Worm (Caenorhabditis elegans) whole organism, late embryonic: ENCODE data around the gene mog-5.

Experiments used
- F13H6.1 ChIP-seq: sonication (generic microtip); optimal IDR thresholded peaks from 2 replicates; lab custom pipeline; 2016; ENCODE audit warnings: missing genetic modification characterization, missing compliant biosample characterization
- K02D7.2 ChIP-seq: sonication (generic microtip); optimal IDR thresholded peaks from 2 replicates; lab custom pipeline; 2017; ENCODE audit warnings: mild to moderate bottlenecking, missing genetic modification characterization, missing compliant biosample characterization
- K09A11.1 ChIP-seq: sonication (generic microtip); optimal IDR thresholded peaks from 2 replicates; lab custom pipeline; 2017; ENCODE audit warnings: antibody characterized with exemption, mild to moderate bottlenecking, missing genetic modification characterization, missing compliant biosample characterization; ENCODE audit not compliant: insufficient read depth
- T23F11.4 ChIP-seq: fragments of 200-800 bp; sonication (Bioruptor generic); optimal IDR thresholded peaks from 2 replicates; lab custom pipeline; 2018; ENCODE audit warnings: mild to moderate bottlenecking, missing genetic modification characterization, missing compliant biosample characterization
- Y22D7AL.16 ChIP-seq: sonication (generic microtip); optimal IDR thresholded peaks from 2 replicates; lab custom pipeline; 2016; ENCODE audit warnings: missing genetic modification characterization, missing compliant biosample characterization
- ama-1 ChIP-seq: fragments of 150-350 bp; optimal IDR thresholded peaks from 2 replicates; lab custom pipeline; 2014
- ceh-19 ChIP-seq: fragments of 200-800 bp; sonication (Bioruptor generic); optimal IDR thresholded peaks from 2 replicates; lab custom pipeline; 2018; ENCODE audit warnings: mild to moderate bottlenecking, missing genetic modification characterization, missing compliant biosample characterization
- ceh-2 ChIP-seq: sonication (generic microtip); optimal IDR thresholded peaks from 2 replicates; lab custom pipeline; 2016; ENCODE audit warnings: missing genotype, missing genetic modification characterization, missing compliant biosample characterization
- ceh-22 ChIP-seq: sonication (generic microtip); optimal IDR thresholded peaks from 2 replicates; lab custom pipeline; 2017; ENCODE audit warnings: missing biosample characterization, missing genetic modification characterization
- ceh-24 ChIP-seq: sonication (generic microtip); optimal IDR thresholded peaks from 2 replicates; lab custom pipeline; 2016; ENCODE audit warnings: mild to moderate bottlenecking, missing genetic modification characterization, missing compliant biosample characterization
- ceh-30 ChIP-seq: fragments of 150-350 bp; optimal IDR thresholded peaks from 2 replicates; lab custom pipeline; 2014; ENCODE audit warnings: missing biosample characterization, missing genetic modification characterization
- ceh-34 ChIP-seq: sonication (generic microtip); optimal IDR thresholded peaks from 2 replicates; lab custom pipeline; 2016; ENCODE audit warnings: mild to moderate bottlenecking, missing genetic modification characterization, missing compliant biosample characterization
- ceh-45 ChIP-seq: fragments of 200-800 bp; sonication (Bioruptor generic); IDR thresholded peaks from 2 replicates; pipeline ENCODE4 v1.3.6; 2022; ENCODE audit warnings: missing genetic modification reagents, missing genetic modification characterization, missing compliant biosample characterization
- ceh-48 ChIP-seq: sonication (generic microtip); optimal IDR thresholded peaks from 2 replicates; lab custom pipeline; 2016; ENCODE audit warnings: missing genetic modification characterization, inconsistent platforms, missing compliant biosample characterization
- ceh-6 ChIP-seq: fragments of 200-800 bp; sonication (Bioruptor generic); optimal IDR thresholded peaks from 2 replicates; lab custom pipeline; 2018; ENCODE audit warnings: mild to moderate bottlenecking, missing genetic modification characterization, missing compliant biosample characterization
- ceh-9 ChIP-seq: sonication (generic microtip); optimal IDR thresholded peaks from 2 replicates; lab custom pipeline; 2016; ENCODE audit warnings: mild to moderate bottlenecking, missing genetic modification characterization, inconsistent platforms, missing compliant biosample characterization
- dve-1 ChIP-seq: sonication (generic microtip); optimal IDR thresholded peaks from 2 replicates; lab custom pipeline; 2017; ENCODE audit warnings: antibody characterized with exemption, mild to moderate bottlenecking, missing genetic modification characterization, missing compliant biosample characterization
- elt-4 ChIP-seq: sonication (generic microtip); optimal IDR thresholded peaks from 2 replicates; lab custom pipeline; 2016; ENCODE audit warnings: missing genetic modification characterization, missing compliant biosample characterization
- ets-4 ChIP-seq: sonication (generic microtip); optimal IDR thresholded peaks from 2 replicates; lab custom pipeline; 2016; ENCODE audit warnings: missing genetic modification characterization, missing compliant biosample characterization
- eyg-1 ChIP-seq: sonication (generic microtip); optimal IDR thresholded peaks from 2 replicates; lab custom pipeline; 2016; ENCODE audit warnings: missing genotype, missing genetic modification characterization, missing compliant biosample characterization
- fax-1 ChIP-seq: sonication (generic microtip); optimal IDR thresholded peaks from 2 replicates; lab custom pipeline; 2016; ENCODE audit warnings: missing genotype, missing genetic modification characterization, missing compliant biosample characterization
- gmeb-2 ChIP-seq: sonication (generic microtip); optimal IDR thresholded peaks from 2 replicates; lab custom pipeline; 2016; ENCODE audit warnings: missing genetic modification characterization, inconsistent platforms, missing compliant biosample characterization
- hlh-13 ChIP-seq: fragments of 200-800 bp; sonication (Bioruptor generic); optimal IDR thresholded peaks from 2 replicates; lab custom pipeline; 2018; ENCODE audit warnings: mild to moderate bottlenecking, missing genetic modification characterization, missing compliant biosample characterization
- hlh-30 ChIP-seq: sonication (generic microtip); optimal IDR thresholded peaks from 2 replicates; lab custom pipeline; 2017; ENCODE audit warnings: antibody characterized with exemption, missing genetic modification characterization, missing compliant biosample characterization; ENCODE audit not compliant: insufficient read depth
- nfya-1 ChIP-seq: sonication (generic microtip); optimal IDR thresholded peaks from 2 replicates; lab custom pipeline; 2017; ENCODE audit warnings: missing genetic modification characterization, mild to moderate bottlenecking, missing compliant biosample characterization, antibody characterized with exemption, moderate library complexity
- nhr-11 ChIP-seq: fragments of 150-350 bp; optimal IDR thresholded peaks from 2 replicates; lab custom pipeline; 2014; ENCODE audit warnings: missing biosample characterization, missing genetic modification characterization
- nhr-232 ChIP-seq: sonication (generic microtip); optimal IDR thresholded peaks from 2 replicates; lab custom pipeline; 2016; ENCODE audit warnings: missing genetic modification characterization, missing compliant biosample characterization
- npax-4 ChIP-seq: sonication (generic microtip); optimal IDR thresholded peaks from 2 replicates; lab custom pipeline; 2016; ENCODE audit warnings: missing genetic modification characterization, missing compliant biosample characterization
- odd-2 ChIP-seq: sonication (generic microtip); optimal IDR thresholded peaks from 2 replicates; lab custom pipeline; 2017; ENCODE audit warnings: antibody characterized with exemption, mild to moderate bottlenecking, missing genetic modification characterization, missing compliant biosample characterization
- pha-4 ChIP-seq: fragments of 150-350 bp; optimal IDR thresholded peaks from 2 replicates; lab custom pipeline; 2018; ENCODE audit warnings: missing biosample characterization, missing genetic modification reagents, missing genetic modification characterization
- pqm-1 ChIP-seq: sonication (generic microtip); optimal IDR thresholded peaks from 2 replicates; lab custom pipeline; 2016; ENCODE audit warnings: missing genetic modification characterization, missing compliant biosample characterization
- pros-1 ChIP-seq: fragments of 150-350 bp; optimal IDR thresholded peaks from 2 replicates; lab custom pipeline; 2014; ENCODE audit warnings: missing biosample characterization, missing genetic modification reagents, missing genetic modification characterization
- sox-2 ChIP-seq: fragments of 200-800 bp; sonication (Bioruptor generic); IDR thresholded peaks from 2 replicates; pipeline ENCODE4 v1.3.6; 2022; ENCODE audit warnings: missing genetic modification reagents, missing genetic modification characterization, missing compliant biosample characterization
- sox-4 ChIP-seq: sonication (generic microtip); optimal IDR thresholded peaks from 2 replicates; lab custom pipeline; 2017; ENCODE audit warnings: mild to moderate bottlenecking, missing genetic modification characterization, inconsistent platforms, missing compliant biosample characterization
- syd-9 ChIP-seq: sonication (generic microtip); optimal IDR thresholded peaks from 2 replicates; lab custom pipeline; 2016; ENCODE audit warnings: mild to moderate bottlenecking, missing genetic modification characterization, moderate library complexity, missing compliant biosample characterization
- tbx-2 ChIP-seq: sonication (generic microtip); optimal IDR thresholded peaks from 2 replicates; lab custom pipeline; 2016; ENCODE audit warnings: missing genetic modification characterization, missing compliant biosample characterization
- tbx-7 ChIP-seq: sonication (generic microtip); optimal IDR thresholded peaks from 2 replicates; lab custom pipeline; 2016; ENCODE audit warnings: missing genotype, missing genetic modification characterization, missing compliant biosample characterization
- ttx-3 ChIP-seq: sonication (generic microtip); optimal IDR thresholded peaks from 2 replicates; lab custom pipeline; 2016; ENCODE audit warnings: missing genetic modification reagents, missing genetic modification characterization, missing compliant biosample characterization
- unc-42 ChIP-seq: sonication (generic microtip); optimal IDR thresholded peaks from 2 replicates; lab custom pipeline; 2016; ENCODE audit warnings: missing genotype, missing genetic modification characterization, missing compliant biosample characterization
- unc-55 ChIP-seq: sonication (generic microtip); optimal IDR thresholded peaks from 2 replicates; lab custom pipeline; 2017; ENCODE audit warnings: missing biosample characterization, missing genetic modification reagents, missing genetic modification characterization
- unc-86 ChIP-seq: sonication (generic microtip); optimal IDR thresholded peaks from 2 replicates; lab custom pipeline; 2016; ENCODE audit warnings: missing genetic modification characterization, missing compliant biosample characterization

The mog-5 gene

ce11 chrII:5418929-5419328, 19.6 kb downstream of the mog-5 start, which contains the start of gene EEED8.15:
TSS of gene EEED8.15 (plus strand) at chrII:5419229.
- TF ChIP-seq syd-9 (tag; lab: Kevin White, UChicago) (no peak), ttx-3 (tag; lab: Kevin White, UChicago) (no peak), ceh-6 (GFP tag; lab: Kevin White, UChicago) (no peak), ama-1 (lab: Kevin White, UChicago) (no peak), K02D7.2 (tag; lab: Kevin White, UChicago) (no peak), elt-4 (tag; lab: Kevin White, UChicago) (no peak), dve-1 (no peak), sox-4 (tag; lab: Kevin White, UChicago) (no peak), ceh-2 (tag; lab: Kevin White, UChicago) (no peak), odd-2 (tag; lab: Kevin White, UChicago) (no peak), ceh-19 (no peak), unc-42 (no peak), hlh-13 (GFP tag; lab: Kevin White, UChicago) (no peak), ceh-48 (tag; lab: Kevin White, UChicago) (no peak), pqm-1 (no peak), pha-4 (tag; lab: Kevin White, UChicago) (no peak), nfya-1 (tag; lab: Kevin White, UChicago) (no peak), tbx-7 (tag; lab: Kevin White, UChicago) (no peak)
- TF ChIP-seq, all 69 proteins: peak for 0

- no peak for TF ChIP-seq unc-55
- TF ChIP-seq ceh-22 (tag; lab: Kevin White, UChicago), result no peak
- no peak for TF ChIP-seq hlh-13 (GFP tag; lab: Kevin White, UChicago)
- no peak for TF ChIP-seq tbx-2 (tag; lab: Kevin White, UChicago)
- TF ChIP-seq T23F11.4, result no peak
- no peak for TF ChIP-seq ceh-30 (tag; lab: Kevin White, UChicago)
- TF ChIP-seq gmeb-2, result no peak
- TF ChIP-seq, all 69 proteins: peak for 0
Observed at ce11 chrII:5420947-5421614, 21.7 kb downstream of the mog-5 start, which contains the start of gene tofu-6. TSS of gene tofu-6 (plus strand) at chrII:5421248.

- TF ChIP-seq ttx-3 (tag; lab: Kevin White, UChicago), result no peak
- no peak for TF ChIP-seq unc-42
- TF ChIP-seq Y22D7AL.16 (tag; lab: Kevin White, UChicago), result no peak
- TF ChIP-seq ceh-9 (tag; lab: Kevin White, UChicago), result no peak
- no peak for TF ChIP-seq nhr-11 (tag; lab: Kevin White, UChicago)
- TF ChIP-seq T23F11.4, result no peak
- no peak for TF ChIP-seq nhr-232
- no peak for TF ChIP-seq ceh-34 (tag; lab: Kevin White, UChicago)
- no peak for TF ChIP-seq unc-86 (tag; lab: Kevin White, UChicago)
Observed at ce11 chrII:5423832-5424231, 24.5 kb downstream of the mog-5 start, which contains the start of gene F07F6.7. TSS of gene F07F6.7 (minus strand) at chrII:5423858.

- no peak for TF ChIP-seq ceh-24 (tag; lab: Kevin White, UChicago)
- no peak for TF ChIP-seq K09A11.1 (tag; lab: Kevin White, UChicago)
- no peak for TF ChIP-seq dve-1
- TF ChIP-seq hlh-30, result no peak
- no peak for TF ChIP-seq pha-4 (tag; lab: Kevin White, UChicago)
- TF ChIP-seq eyg-1 (tag; lab: Kevin White, UChicago), result no peak
- no peak for TF ChIP-seq nhr-232
- TF ChIP-seq ceh-45 (GFP tag; lab: Robert Waterston, UW), result no peak
- no peak for TF ChIP-seq ets-4 (tag; lab: Kevin White, UChicago)
- no peak for TF ChIP-seq npax-4
- TF ChIP-seq sox-2 (GFP tag; lab: Robert Waterston, UW), result no peak
- no peak for TF ChIP-seq fax-1 (tag; lab: Kevin White, UChicago)
- no peak for TF ChIP-seq F13H6.1 (tag; lab: Kevin White, UChicago)
- TF ChIP-seq tbx-7 (tag; lab: Kevin White, UChicago), result no peak
- TF ChIP-seq pros-1, result no peak
Observed at ce11 chrII:5425633-5426032, 26.3 kb downstream of the mog-5 start, which contains the start of gene F07F6.8. TSS of gene F07F6.8 (minus strand) at chrII:5425733.
